Worm (Caenorhabditis elegans) whole organism, late embryonic: ENCODE measurements around the gene gpa-2.

ENCODE experiments used
- C38D4.7 ChIP-seq: fragments of 200-800 bp; sonication (Bioruptor generic); optimal IDR thresholded peaks from 2 replicates; lab custom pipeline; 2018; ENCODE audit warnings: mild to moderate bottlenecking, missing genetic modification characterization, moderate library complexity, missing compliant biosample characterization
- K02D7.2 ChIP-seq: sonication (generic microtip); optimal IDR thresholded peaks from 2 replicates; lab custom pipeline; 2017; ENCODE audit warnings: mild to moderate bottlenecking, missing genetic modification characterization, missing compliant biosample characterization
- Y22D7AL.16 ChIP-seq: sonication (generic microtip); optimal IDR thresholded peaks from 2 replicates; lab custom pipeline; 2016; ENCODE audit warnings: missing genetic modification characterization, missing compliant biosample characterization
- ahr-1 ChIP-seq: sonication (generic microtip); optimal IDR thresholded peaks from 2 replicates; lab custom pipeline; 2016; ENCODE audit warnings: missing genetic modification characterization, missing compliant biosample characterization
- ceh-14 ChIP-seq: sonication (generic microtip); optimal IDR thresholded peaks from 2 replicates; lab custom pipeline; 2016; ENCODE audit warnings: missing genotype, missing genetic modification characterization, missing compliant biosample characterization
- ceh-2 ChIP-seq: sonication (generic microtip); optimal IDR thresholded peaks from 2 replicates; lab custom pipeline; 2016; ENCODE audit warnings: missing genotype, missing genetic modification characterization, missing compliant biosample characterization
- elt-2 ChIP-seq: sonication (generic microtip); optimal IDR thresholded peaks from 2 replicates; lab custom pipeline; 2016; ENCODE audit warnings: missing genetic modification reagents, missing genetic modification characterization, missing compliant biosample characterization
- elt-4 ChIP-seq: sonication (generic microtip); optimal IDR thresholded peaks from 2 replicates; lab custom pipeline; 2016; ENCODE audit warnings: missing genetic modification characterization, missing compliant biosample characterization
- fkh-10 ChIP-seq: fragments of 150-350 bp; optimal IDR thresholded peaks from 2 replicates; lab custom pipeline; 2014; ENCODE audit warnings: missing biosample characterization, missing genetic modification reagents, missing genetic modification characterization
- gmeb-2 ChIP-seq: sonication (generic microtip); optimal IDR thresholded peaks from 2 replicates; lab custom pipeline; 2016; ENCODE audit warnings: missing genetic modification characterization, inconsistent platforms, missing compliant biosample characterization
- hlh-13 ChIP-seq: fragments of 200-800 bp; sonication (Bioruptor generic); optimal IDR thresholded peaks from 2 replicates; lab custom pipeline; 2018; ENCODE audit warnings: mild to moderate bottlenecking, missing genetic modification characterization, missing compliant biosample characterization
- hlh-15 ChIP-seq: sonication (generic microtip); optimal IDR thresholded peaks from 2 replicates; lab custom pipeline; 2016; ENCODE audit warnings: missing genetic modification characterization, missing compliant biosample characterization
- nfya-1 ChIP-seq: sonication (generic microtip); optimal IDR thresholded peaks from 2 replicates; lab custom pipeline; 2017; ENCODE audit warnings: missing genetic modification characterization, mild to moderate bottlenecking, missing compliant biosample characterization, antibody characterized with exemption, moderate library complexity
- nhr-232 ChIP-seq: sonication (generic microtip); optimal IDR thresholded peaks from 2 replicates; lab custom pipeline; 2016; ENCODE audit warnings: missing genetic modification characterization, missing compliant biosample characterization
- odd-2 ChIP-seq: sonication (generic microtip); optimal IDR thresholded peaks from 2 replicates; lab custom pipeline; 2017; ENCODE audit warnings: antibody characterized with exemption, mild to moderate bottlenecking, missing genetic modification characterization, missing compliant biosample characterization
- pha-2 ChIP-seq: sonication (generic microtip); optimal IDR thresholded peaks from 2 replicates; lab custom pipeline; 2017; ENCODE audit warnings: mild to moderate bottlenecking, missing genetic modification characterization, missing compliant biosample characterization
- pros-1 ChIP-seq: fragments of 150-350 bp; optimal IDR thresholded peaks from 2 replicates; lab custom pipeline; 2014; ENCODE audit warnings: missing biosample characterization, missing genetic modification reagents, missing genetic modification characterization
- rnt-1 ChIP-seq: sonication (generic microtip); optimal IDR thresholded peaks from 2 replicates; lab custom pipeline; 2016; ENCODE audit warnings: missing genetic modification characterization, missing compliant biosample characterization
- sdc-2 ChIP-seq: sonication (generic microtip); optimal IDR thresholded peaks from 2 replicates; lab custom pipeline; 2016; ENCODE audit warnings: missing genotype, missing genetic modification characterization, missing compliant biosample characterization
- sox-4 ChIP-seq: sonication (generic microtip); optimal IDR thresholded peaks from 2 replicates; lab custom pipeline; 2017; ENCODE audit warnings: mild to moderate bottlenecking, missing genetic modification characterization, inconsistent platforms, missing compliant biosample characterization
- ttx-3 ChIP-seq: sonication (generic microtip); optimal IDR thresholded peaks from 2 replicates; lab custom pipeline; 2016; ENCODE audit warnings: missing genetic modification reagents, missing genetic modification characterization, missing compliant biosample characterization
- unc-55 ChIP-seq: sonication (generic microtip); optimal IDR thresholded peaks from 2 replicates; lab custom pipeline; 2017; ENCODE audit warnings: missing biosample characterization, missing genetic modification reagents, missing genetic modification characterization

gpa-2 gene

ce11 chrV:8413432-8414021 is 42.7 kb downstream of the gpa-2 start, which contains the start of gene vha-18:
Gene vha-18 (minus strand): TSS chrV:8413482.
- TF ChIP-seq sox-4 (tag; lab: Kevin White, UChicago) (no peak), sdc-2 (no peak), gmeb-2 (no peak), ceh-14 (tag; lab: Kevin White, UChicago) (no peak), hlh-15 (tag; lab: Kevin White, UChicago) (no peak), ahr-1 (tag; lab: Kevin White, UChicago) (no peak), pha-2 (tag; lab: Kevin White, UChicago) (no peak), ceh-2 (tag; lab: Kevin White, UChicago) (no peak), elt-4 (tag; lab: Kevin White, UChicago) (no peak)

- TF ChIP-seq C38D4.7 (GFP tag; lab: Kevin White, UChicago) = no peak
- TF ChIP-seq, all 69 proteins: peak for 0
Measured at ce11 chrV:8414036-8414728, 43.4 kb downstream of the gpa-2 start, which contains the start of gene pos-1. Gene pos-1 (plus strand): TSS chrV:8414086.

- TF ChIP-seq nhr-232 (tag; lab: Kevin White, UChicago) = no peak
- no peak for TF ChIP-seq hlh-13 (GFP tag; lab: Kevin White, UChicago)
- TF ChIP-seq pros-1 (tag; lab: Kevin White, UChicago) = no peak
- no peak for TF ChIP-seq ttx-3 (tag; lab: Kevin White, UChicago)
- no peak for TF ChIP-seq elt-2 (tag; lab: Kevin White, UChicago)
- TF ChIP-seq Y22D7AL.16 (tag; lab: Kevin White, UChicago) = no peak
- no peak for TF ChIP-seq fkh-10
- no peak for TF ChIP-seq odd-2
- TF ChIP-seq unc-55 = no peak
- TF ChIP-seq rnt-1 (tag; lab: Kevin White, UChicago) = no peak
- no peak for TF ChIP-seq nfya-1
- TF ChIP-seq elt-4 (tag; lab: Kevin White, UChicago) = no peak
Measured at ce11 chrV:8415113-8415530, 44.3 kb downstream of the gpa-2 start.

ce11 chrV:8417271-8417670 is 46.5 kb downstream of the gpa-2 start:
- TF ChIP-seq nfya-1 = peak; percentile 54
- TF ChIP-seq elt-2 (tag; lab: Kevin White, UChicago) = no peak
- TF ChIP-seq K02D7.2 = no peak
